Worm (Caenorhabditis elegans): ENCODE measurements around the gene srlf-5.

ce11 chrIV:12921027-12921426 lies 5.5 kb downstream of the srlf-5 start, which contains the start of gene C32H11.4:
- TF ChIP-seq egl-27 (tag; optimal IDR thresholded peaks at IDR 0.05) (no peak), ztf-4 (tag; optimal IDR thresholded peaks at IDR 0.05) (no peak)

All from whole organism, L3 larva.